Worm (Caenorhabditis elegans): ENCODE data around the gene Y97E10AR.3.

Gene Y97E10AR.3

DNA sequence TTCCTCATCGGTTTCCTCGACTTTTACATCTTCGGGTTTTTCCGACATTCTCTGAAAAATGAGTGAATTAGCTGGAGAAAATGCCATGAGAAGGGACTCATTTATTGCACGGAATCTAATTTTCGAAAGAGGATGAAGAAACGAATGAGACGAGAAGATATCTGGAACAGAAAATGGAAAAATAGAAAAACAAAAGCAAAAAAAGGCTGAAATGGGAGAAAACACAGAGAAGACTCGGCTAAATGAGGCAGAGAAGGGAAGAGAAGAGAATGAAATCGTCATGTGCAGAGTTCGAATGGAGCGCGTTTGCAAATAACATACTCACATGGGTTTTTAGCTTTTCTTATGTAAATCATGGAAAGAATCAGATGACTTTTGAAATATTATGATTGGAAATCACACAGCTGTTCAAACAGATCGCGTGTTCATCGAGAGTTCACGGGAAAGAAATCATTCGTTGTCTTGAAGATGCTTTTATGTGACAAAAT is 6.6 kb upstream of the Y97E10AR.3 start, which contains the start of gene Y97E10AR.6:
Gene Y97E10AR.6 (minus strand): TSS at position 51 of the 488 bp plus-strand sequence.
- TF ChIP-seq nhr-129 (tag; optimal IDR thresholded peaks at IDR 0.05) (peak; percentile 74), gmeb-1 (tag; optimal IDR thresholded peaks at IDR 0.05) (no peak), mbf-1 (tag; optimal IDR thresholded peaks at IDR 0.05) (no peak), elt-1 (tag; optimal IDR thresholded peaks at IDR 0.05) (no peak), lsy-2 (tag; optimal IDR thresholded peaks at IDR 0.05) (peak in 1 of 2 experiments; percentile 44), egl-27 (tag; optimal IDR thresholded peaks at IDR 0.05) (no peak), mab-5 (tag; optimal IDR thresholded peaks at IDR 0.05) (no peak), snpc-4 (tag; optimal IDR thresholded peaks at IDR 0.05) (no peak), elt-3 (tag; optimal IDR thresholded peaks at IDR 0.05) (no peak), nhr-11 (tag; optimal IDR thresholded peaks at IDR 0.05) (no peak), F13H6.1 (tag; optimal IDR thresholded peaks at IDR 0.05) (no peak), fos-1 (tag; optimal IDR thresholded peaks at IDR 0.05) (peak; percentile 19), skn-1 (tag; optimal IDR thresholded peaks at IDR 0.05) (no peak), ztf-11 (tag; optimal IDR thresholded peaks at IDR 0.05) (no peak), alr-1 (tag; optimal IDR thresholded peaks at IDR 0.05) (no peak), lin-39 (tag; optimal IDR thresholded peaks at IDR 0.05) (no peak), sma-3 (GFP tag; optimal IDR thresholded peaks at IDR 0.05) (no peak), R02D3.7 (tag; optimal IDR thresholded peaks at IDR 0.05) (no peak), unc-55 (GFP tag; optimal IDR thresholded peaks at IDR 0.05) (peak; percentile 70), Y55F3AM.14 (GFP tag; optimal IDR thresholded peaks at IDR 0.05) (no peak), nhr-237 (tag; optimal IDR thresholded peaks at IDR 0.05) (no peak), nhr-10 (tag; optimal IDR thresholded peaks at IDR 0.05) (no peak), lin-11 (tag; optimal IDR thresholded peaks at IDR 0.05) (no peak), ZK546.5 (tag; optimal IDR thresholded peaks at IDR 0.05) (no peak), ama-1 (optimal IDR thresholded peaks at IDR 0.05) (no peak), ztf-1 (GFP tag; conservative IDR thresholded peaks at IDR 0.05) (no peak), ztf-4 (tag; optimal IDR thresholded peaks at IDR 0.05) (no peak), nhr-25 (tag; optimal IDR thresholded peaks at IDR 0.05) (no peak), peb-1 (tag; optimal IDR thresholded peaks at IDR 0.05) (no peak), nhr-6 (tag; optimal IDR thresholded peaks at IDR 0.05) (no peak), C34F6.9 (tag; optimal IDR thresholded peaks at IDR 0.05) (peak; percentile 78), aly-2 (tag; optimal IDR thresholded peaks at IDR 0.05) (no peak), nhr-21 (tag; optimal IDR thresholded peaks at IDR 0.05) (no peak), sma-9 (GFP tag; optimal IDR thresholded peaks at IDR 0.05) (no peak), sma-9 (tag; optimal IDR thresholded peaks at IDR 0.05) (no peak), sem-4 (tag; optimal IDR thresholded peaks at IDR 0.05) (no peak), nhr-23 (tag; optimal IDR thresholded peaks at IDR 0.05) (no peak), crh-2 (tag; optimal IDR thresholded peaks at IDR 0.05) (no peak), nhr-77 (tag; optimal IDR thresholded peaks at IDR 0.05) (no peak), mdl-1 (tag; optimal IDR thresholded peaks at IDR 0.05) (no peak), zag-1 (tag; optimal IDR thresholded peaks at IDR 0.05) (no peak)

DNA sequence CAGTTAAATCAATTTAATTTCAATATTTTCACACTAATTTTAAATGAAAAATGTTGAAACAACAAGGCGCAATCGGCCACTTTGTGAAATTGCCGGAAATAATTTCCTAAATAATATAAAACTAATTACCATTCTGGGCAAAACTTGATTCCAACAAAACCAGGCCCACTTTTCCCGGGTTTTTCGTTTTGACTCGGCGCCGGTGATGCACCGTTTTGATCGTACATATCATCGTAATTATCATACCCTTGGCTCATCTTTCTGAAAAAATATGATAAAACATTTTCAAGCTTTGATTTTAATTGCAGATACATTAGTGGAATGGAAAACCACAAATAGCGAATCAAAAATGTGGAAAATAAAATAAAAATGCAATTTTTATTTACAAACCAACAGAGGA is 4.7 kb upstream of the Y97E10AR.3 start, which contains the start of gene rpb-9:
Gene rpb-9 (minus strand): TSS at position 314 of the 400 bp plus-strand sequence.
- no peak for TF ChIP-seq crh-2 (tag; optimal IDR thresholded peaks at IDR 0.05)
- TF ChIP-seq skn-1 (tag; optimal IDR thresholded peaks at IDR 0.05), result no peak
- TF ChIP-seq elt-3 (tag; optimal IDR thresholded peaks at IDR 0.05), result no peak
- no peak for TF ChIP-seq lin-39 (tag; optimal IDR thresholded peaks at IDR 0.05)

DNA sequence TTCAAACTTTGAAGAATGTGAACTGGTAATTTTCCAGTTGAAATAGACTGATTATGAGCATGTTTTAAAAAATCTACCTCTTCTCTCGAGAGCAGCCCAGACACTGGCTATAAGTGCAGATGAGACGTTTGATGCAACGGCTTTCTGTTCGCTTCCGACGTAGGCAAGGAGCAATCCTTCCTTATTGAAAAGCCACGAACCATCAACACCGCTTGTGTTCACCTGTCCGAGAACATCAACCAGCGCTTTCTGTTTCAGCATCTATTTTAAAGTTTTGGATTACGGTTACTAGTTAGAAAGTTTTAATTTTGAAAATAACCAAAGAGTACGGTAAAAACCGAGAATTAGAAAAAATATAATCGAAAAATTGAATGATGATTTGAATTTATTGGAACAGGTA is 3.5 kb upstream of the Y97E10AR.3 start, which contains the start of gene lmtr-2:
Gene lmtr-2 (minus strand): TSS at position 261 of the 400 bp plus-strand sequence.
- TF ChIP-seq lin-13 (GFP tag; optimal IDR thresholded peaks at IDR 0.05) (no peak), nhr-25 (tag; optimal IDR thresholded peaks at IDR 0.05) (no peak), nhr-6 (tag; optimal IDR thresholded peaks at IDR 0.05) (no peak), sma-9 (GFP tag; optimal IDR thresholded peaks at IDR 0.05) (no peak), sma-9 (tag; optimal IDR thresholded peaks at IDR 0.05) (no peak), nhr-129 (tag; optimal IDR thresholded peaks at IDR 0.05) (no peak), ztf-11 (tag; optimal IDR thresholded peaks at IDR 0.05) (no peak), gmeb-1 (tag; optimal IDR thresholded peaks at IDR 0.05) (no peak), mab-5 (tag; optimal IDR thresholded peaks at IDR 0.05) (no peak), nhr-237 (tag; optimal IDR thresholded peaks at IDR 0.05) (no peak), ama-1 (optimal IDR thresholded peaks at IDR 0.05) (no peak)
